Fruit fly (Drosophila melanogaster) whole organism, pupa: Measurements from ENCODE around the gene mey.

Experiments
- CG8159 ChIP-seq: fragments of 200-800 bp; sonication (Bioruptor generic); optimal IDR thresholded peaks from 3 replicates; lab custom pipeline; 2018; ENCODE audit warnings: missing biosample characterization, mild to moderate bottlenecking, missing genetic modification characterization, moderate library complexity
- CG8301 ChIP-seq: fragments of 200-800 bp; sonication (Bioruptor generic); optimal IDR thresholded peaks from 2 replicates; lab custom pipeline; 2018; ENCODE audit warnings: missing biosample characterization, mild to moderate bottlenecking, missing genetic modification characterization

- TF ChIP-seq CG8159 (tag; lab: Kevin White, UChicago) (no peak), CG8301 (tag; lab: Kevin White, UChicago) (no peak)
These were observed 37.8 kb upstream of the mey start for dm6 chr3R:31461281-31461680.
